Fruit fly (Drosophila melanogaster) whole organism, prepupa: ENCODE results near the gene D.

Experiments
- CG11294 ChIP-seq: fragments of 200-800 bp; sonication (Bioruptor generic); IDR thresholded peaks from 2 replicates; pipeline ENCODE4 v1.3.6; 2022; ENCODE audit warnings: missing biosample characterization, missing genetic modification characterization
- Sox14 ChIP-seq: fragments of 200-800 bp; sonication (Bioruptor generic); optimal IDR thresholded peaks from 3 replicates; lab custom pipeline; 2016; ENCODE audit warnings: missing biosample characterization, missing genetic modification characterization
- achi ChIP-seq: fragments of 200-800 bp; sonication (Bioruptor generic); optimal IDR thresholded peaks from 3 replicates; lab custom pipeline; 2016; ENCODE audit warnings: missing biosample characterization, missing genetic modification characterization
- dac ChIP-seq: fragments of 200-800 bp; sonication (Bioruptor generic); optimal IDR thresholded peaks from 2 replicates; lab custom pipeline; 2017; ENCODE audit warnings: missing biosample characterization, mild to moderate bottlenecking, missing genetic modification characterization
- ss ChIP-seq, 2 experiments: fragments of 200-800 bp; sonication (Bioruptor generic); optimal IDR thresholded peaks; 2 replicates in 1 of 2; 3 replicates in 1 of 2; lab custom pipeline; 2017 to 2018; ENCODE audit warnings: mild to moderate bottlenecking in 2 of 2, missing biosample characterization in 2 of 2, missing genetic modification characterization in 2 of 2, moderate library complexity in 1 of 2

dm6 chr3L:14189431-14189830 lies 11.0 kb upstream of the D start, which contains the start of gene nan:
- TF ChIP-seq achi (GFP tag; lab: Kevin White, UChicago) (no peak), Sox14 (GFP tag; lab: Kevin White, UChicago) (no peak), CG11294 (no peak), dac (GFP tag; lab: Kevin White, UChicago) (no peak), ss (GFP tag; optimal IDR thresholded peaks at IDR 0.05; lab: Kevin White, UChicago) (no peak)
